Fruit fly (Drosophila melanogaster): ENCODE measurements around the gene CG4619.
A peak's percentile ranks its signal among the peaks of the same experiment; 100 is the strongest.

Gene CG4619

DNA sequence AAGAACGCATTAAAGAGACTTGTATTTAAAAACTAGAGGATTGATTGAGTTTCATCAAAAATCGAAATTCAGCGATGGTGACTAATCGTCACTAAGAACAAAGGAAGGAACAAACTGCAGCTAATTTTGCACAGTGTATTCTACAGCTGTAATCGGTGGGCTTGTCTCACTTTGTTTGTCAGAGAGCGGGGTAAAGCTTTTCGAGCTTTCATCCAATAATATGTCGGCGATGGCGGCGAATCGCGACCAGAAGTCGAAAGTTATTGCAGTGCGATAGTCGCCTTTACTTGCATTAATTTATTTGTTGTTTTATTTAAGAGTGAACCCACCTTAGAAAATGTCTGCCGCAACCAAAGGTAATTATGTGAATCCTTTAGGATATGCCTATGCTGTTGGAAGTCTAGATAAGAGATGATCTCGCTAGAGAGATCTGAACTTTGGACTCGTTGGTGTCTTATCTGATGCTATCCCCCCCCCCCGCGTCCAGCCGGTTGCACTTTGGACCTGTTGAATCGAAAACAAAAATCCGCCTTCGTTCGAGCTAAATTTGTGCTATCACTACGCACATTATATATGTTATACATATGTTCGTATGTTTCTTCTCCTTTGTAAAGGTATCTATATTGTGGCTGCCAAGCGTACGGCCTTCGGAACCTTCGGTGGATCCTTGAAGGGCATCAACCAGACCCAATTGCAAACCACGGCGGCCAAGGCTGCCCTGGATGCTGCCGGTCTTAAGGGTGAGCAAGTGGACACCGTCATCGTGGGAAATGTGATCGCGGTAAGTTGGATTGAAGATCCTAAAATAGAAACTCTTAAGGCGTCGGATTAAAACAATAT lies 23.4 kb upstream of the CG4619 start, which contains the start of gene yip2 (continued):
- TF ChIP-seq zen (tag; optimal IDR thresholded peaks at IDR 0.05) (no peak), CG7372 (GFP tag; IDR thresholded peaks at IDR 0.05) (0 out of 2 replicates have a peak, but pooled peaks have one; percentile 16), slou (GFP tag; optimal IDR thresholded peaks at IDR 0.05) (no peak), GATAe (GFP tag; conservative IDR thresholded peaks at IDR 0.05) (no peak), Bteb2 (GFP tag; optimal IDR thresholded peaks at IDR 0.05) (peak; percentile 13), CG3838 (GFP tag; optimal IDR thresholded peaks at IDR 0.05) (no peak), nau (GFP tag; optimal IDR thresholded peaks at IDR 0.05) (peak; percentile 74), CG16863 (GFP tag; optimal IDR thresholded peaks at IDR 0.05) (peak; percentile 58), CG4617 (GFP tag; optimal IDR thresholded peaks at IDR 0.05; ENCODE audit: borderline replicate concordance) (no peak), luna (GFP tag; optimal IDR thresholded peaks at IDR 0.05) (no peak), Fer2 (tag; optimal IDR thresholded peaks at IDR 0.05) (no peak), NK7.1 (GFP tag; optimal IDR thresholded peaks at IDR 0.05) (no peak), Myb (GFP tag; optimal IDR thresholded peaks at IDR 0.05) (peak; percentile 32), CG15514 (GFP tag; optimal IDR thresholded peaks at IDR 0.05) (peak; percentile 63), CG1603 (tag; optimal IDR thresholded peaks at IDR 0.05) (peak; percentile 53), dmrt99B (tag; optimal IDR thresholded peaks at IDR 0.05) (peak; percentile 60), CG2129 (GFP tag; IDR thresholded peaks at IDR 0.05; ENCODE audit: partially characterized antibody) (no peak), E2f1 (GFP tag; IDR thresholded peaks at IDR 0.05) (peak; percentile 17; the same call in 1 of the 2 replicates), ac (GFP tag; optimal IDR thresholded peaks at IDR 0.05) (no peak), CG2116 (GFP tag; optimal IDR thresholded peaks at IDR 0.05) (peak; percentile 21), eve (GFP tag; optimal IDR thresholded peaks at IDR 0.05) (no peak), Dip3 (GFP tag; optimal IDR thresholded peaks at IDR 0.05) (peak; percentile 52), Jarid2 (GFP tag; optimal IDR thresholded peaks at IDR 0.05) (peak; percentile 48), CG17359 (tag; optimal IDR thresholded peaks at IDR 0.05) (peak; percentile 62), stwl (tag; optimal IDR thresholded peaks at IDR 0.05) (no peak), Nf-YA (GFP tag; IDR thresholded peaks at IDR 0.05) (peak; percentile 51; the same call in 1 of the 2 replicates), CG1233 (GFP tag; optimal IDR thresholded peaks at IDR 0.05) (no peak), CG12299 (tag; optimal IDR thresholded peaks at IDR 0.05) (peak; percentile 10), CG4424 (GFP tag; optimal IDR thresholded peaks at IDR 0.05) (peak; percentile 33), Lpt (GFP tag; optimal IDR thresholded peaks at IDR 0.05) (no peak), ewg (GFP tag; optimal IDR thresholded peaks at IDR 0.05) (no peak), HmgZ (tag; optimal IDR thresholded peaks at IDR 0.05) (peak; percentile 79), wor (GFP tag; IDR thresholded peaks at IDR 0.05) (no peak), MTF-1 (GFP tag; optimal IDR thresholded peaks at IDR 0.05; ENCODE audit: borderline replicate concordance) (no peak), Hr3 (GFP tag; optimal IDR thresholded peaks at IDR 0.05) (peak; percentile 16), CG10979 (tag; optimal IDR thresholded peaks at IDR 0.05) (peak; percentile 34), CG4820 (GFP tag; optimal IDR thresholded peaks at IDR 0.05) (no peak), Dp (GFP tag; optimal IDR thresholded peaks at IDR 0.05) (no peak), CG15269 (tag; optimal IDR thresholded peaks at IDR 0.05) (peak; percentile 72), CG17612 (GFP tag; IDR thresholded peaks at IDR 0.05) (no peak), crc (GFP tag; optimal IDR thresholded peaks at IDR 0.05) (no peak), emc (GFP tag; optimal IDR thresholded peaks at IDR 0.05) (no peak), CG3163 (GFP tag; optimal IDR thresholded peaks at IDR 0.05) (peak; percentile 48), CG32767 (GFP tag; IDR thresholded peaks at IDR 0.05) (0 out of 2 replicates have a peak, but pooled peaks have one; percentile 29), dm (GFP tag; optimal IDR thresholded peaks at IDR 0.05) (no peak), Atf6 (GFP tag; IDR thresholded peaks at IDR 0.05) (peak; percentile 78), pnt (GFP tag; optimal IDR thresholded peaks at IDR 0.05) (no peak), org-1 (GFP tag; optimal IDR thresholded peaks at IDR 0.05) (peak; percentile 10), Taf1 (GFP tag; IDR thresholded peaks at IDR 0.05) (0 out of 2 replicates have a peak, but pooled peaks have one; percentile 6)
